Worm (Caenorhabditis elegans): ENCODE measurements around the gene C25G4.7.
"Not testable (repeated sequence)": the region's sequence is repeated elsewhere in the genome, so short reads cannot be mapped to it uniquely, and the experiment has no call there.

DNA sequence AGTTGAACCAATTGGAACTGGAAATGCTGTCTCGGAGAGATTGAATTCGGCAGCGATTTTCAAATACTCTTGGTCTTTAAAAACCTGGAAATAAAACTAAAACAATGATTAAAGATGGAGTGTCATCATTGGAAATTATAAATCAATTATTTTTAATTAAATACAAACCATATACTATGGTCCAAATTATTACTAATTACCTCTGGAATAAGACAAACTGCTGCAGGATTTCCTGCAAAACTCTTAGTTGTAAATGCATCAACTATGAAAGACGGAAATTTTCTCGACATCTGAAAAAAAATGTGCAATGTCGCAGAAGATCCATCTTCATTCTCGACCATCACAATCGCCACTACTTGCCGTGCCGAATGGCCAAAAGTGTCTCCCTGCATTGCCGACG lies 22.0 kb downstream of the C25G4.7 start, which contains the start of gene igdb-1:
- TF ChIP-seq pha-2, nfya-1, ttx-3, ceh-30 (tag; optimal IDR thresholded peaks at IDR 0.05): not testable (repeated sequence)
